Worm (Caenorhabditis elegans) whole organism, L2 larva: ENCODE data around the gene nhr-207.

Experiments
- C34F6.9 ChIP-seq: fragments of 150-350 bp; optimal IDR thresholded peaks from 2 replicates; lab custom pipeline; 2014; ENCODE audit warnings: missing biosample characterization, missing genetic modification characterization
- Y55F3AM.14 ChIP-seq: fragments of 200-800 bp; sonication (Bioruptor generic); optimal IDR thresholded peaks from 2 replicates; lab custom pipeline; 2018; ENCODE audit warnings: mild to moderate bottlenecking, missing genetic modification characterization, missing compliant biosample characterization
- ceh-82 ChIP-seq: fragments of 150-350 bp; optimal IDR thresholded peaks from 2 replicates; lab custom pipeline; 2014; ENCODE audit warnings: missing biosample characterization, missing genetic modification characterization
- dmd-4 ChIP-seq: sonication (generic microtip); optimal IDR thresholded peaks from 2 replicates; lab custom pipeline; 2017; ENCODE audit warnings: missing biosample characterization, missing genetic modification characterization
- lin-13 ChIP-seq: fragments of 150-350 bp; optimal IDR thresholded peaks from 2 replicates; lab custom pipeline; 2014; ENCODE audit warnings: missing biosample characterization, missing genetic modification reagents, missing genetic modification characterization
- mdl-1 ChIP-seq, 2 experiments: fragments of 150-350 bp in 1 of 2; sonication (generic microtip) in 1 of 2; optimal IDR thresholded peaks; 2 replicates each; lab custom pipeline; 2017; ENCODE audit warnings: missing biosample characterization in 2 of 2, missing genetic modification characterization in 2 of 2
- nhr-23 ChIP-seq: fragments of 150-350 bp; optimal IDR thresholded peaks from 2 replicates; lab custom pipeline; 2014; ENCODE audit warnings: missing biosample characterization, missing genetic modification reagents, missing genetic modification characterization
- nhr-237 ChIP-seq: fragments of 150-350 bp; optimal IDR thresholded peaks from 2 replicates; lab custom pipeline; 2014; ENCODE audit warnings: missing biosample characterization, missing genetic modification characterization
- nhr-25 ChIP-seq: fragments of 150-350 bp; sonication (generic microtip); optimal IDR thresholded peaks from 3 replicates; lab custom pipeline; 2014; ENCODE audit warnings: missing biosample characterization, missing genetic modification characterization
- nhr-77 ChIP-seq: fragments of 150-350 bp; optimal IDR thresholded peaks from 2 replicates; lab custom pipeline; 2014; ENCODE audit warnings: missing biosample characterization, missing genetic modification characterization
- skn-1 ChIP-seq: sonication (generic microtip); optimal IDR thresholded peaks from 2 replicates; lab custom pipeline; 2017; ENCODE audit warnings: missing biosample characterization, missing genetic modification characterization
- sma-3 ChIP-seq: sonication (generic microtip); optimal IDR thresholded peaks from 2 replicates; lab custom pipeline; 2016; ENCODE audit warnings: missing genetic modification reagents, missing genetic modification characterization, missing compliant biosample characterization
- unc-39 ChIP-seq: fragments of 150-350 bp; optimal IDR thresholded peaks from 2 replicates; lab custom pipeline; 2014; ENCODE audit warnings: missing biosample characterization, missing genetic modification characterization
- unc-62 ChIP-seq: fragments of 150-350 bp; optimal IDR thresholded peaks from 2 replicates; lab custom pipeline; 2014; ENCODE audit warnings: missing biosample characterization, missing genetic modification reagents, missing genetic modification characterization

DNA sequence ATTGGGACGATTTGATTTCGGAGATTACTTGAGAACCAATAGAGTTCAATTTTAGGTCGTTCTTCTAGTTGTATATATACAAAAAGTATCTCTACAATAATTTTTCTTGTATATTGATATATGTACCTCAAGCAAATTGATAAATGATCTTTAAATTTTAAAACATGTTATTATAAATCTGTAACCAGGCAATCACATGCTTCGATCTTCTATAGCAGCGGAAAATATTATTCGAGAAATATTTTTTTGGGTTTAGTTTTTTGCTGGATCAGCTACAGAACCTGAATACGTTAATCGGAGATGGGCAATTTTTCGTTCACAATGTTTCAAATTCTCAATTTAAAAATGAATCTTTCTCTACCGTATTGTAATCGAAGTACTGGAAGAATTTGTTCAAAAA lies 7.2 kb upstream of the nhr-207 start, which contains the start of gene R07B7.12:
- no peak for TF ChIP-seq unc-62 (GFP tag; lab: Kevin White, UChicago)
- TF ChIP-seq nhr-237 (tag; lab: Kevin White, UChicago), result no peak
- TF ChIP-seq nhr-23, result no peak
- TF ChIP-seq dmd-4 (tag; lab: Kevin White, UChicago), result no peak
- TF ChIP-seq ceh-82 (tag; lab: Kevin White, UChicago), result no peak
- no peak for TF ChIP-seq mdl-1 (tag; optimal IDR thresholded peaks at IDR 0.05; lab: Kevin White, UChicago)
- no peak for TF ChIP-seq Y55F3AM.14 (GFP tag; lab: Kevin White, UChicago)
- no peak for TF ChIP-seq skn-1 (tag; lab: Kevin White, UChicago)
- no peak for TF ChIP-seq unc-39 (tag; lab: Kevin White, UChicago)
- TF ChIP-seq lin-13 (GFP tag; lab: Kevin White, UChicago), result no peak
- TF ChIP-seq nhr-25 (tag; lab: Kevin White, UChicago), result no peak
- TF ChIP-seq C34F6.9 (tag; lab: Kevin White, UChicago), result no peak
- no peak for TF ChIP-seq nhr-77 (tag; lab: Kevin White, UChicago)
- no peak for TF ChIP-seq sma-3 (GFP tag; lab: Kevin White, UChicago)
